Worm (Caenorhabditis elegans) whole organism, L3 larva: ENCODE data around the gene srt-43.
A peak's percentile ranks its signal among the peaks of the same experiment; 100 is the strongest.

ENCODE experiments used
- R02D3.7 ChIP-seq: fragments of 150-350 bp; optimal IDR thresholded peaks from 2 replicates; lab custom pipeline; 2014; ENCODE audit warnings: missing biosample characterization, missing genetic modification characterization
- ZK546.5 ChIP-seq: sonication (generic microtip); optimal IDR thresholded peaks from 2 replicates; lab custom pipeline; 2017; ENCODE audit warnings: missing biosample characterization, missing genetic modification characterization
- aly-2 ChIP-seq: fragments of 150-350 bp; optimal IDR thresholded peaks from 2 replicates; lab custom pipeline; 2014; ENCODE audit warnings: missing biosample characterization, missing genetic modification characterization
- ama-1 ChIP-seq: fragments of 150-350 bp; optimal IDR thresholded peaks from 2 replicates; lab custom pipeline; 2018
- ceh-16 ChIP-seq: sonication (generic microtip); optimal IDR thresholded peaks from 2 replicates; lab custom pipeline; 2017; ENCODE audit warnings: missing biosample characterization, missing genetic modification characterization
- ceh-28 ChIP-seq: fragments of 150-350 bp; optimal IDR thresholded peaks from 2 replicates; lab custom pipeline; 2014; ENCODE audit warnings: missing biosample characterization, missing genetic modification reagents, missing genetic modification characterization
- ceh-82 ChIP-seq: fragments of 150-350 bp; optimal IDR thresholded peaks from 2 replicates; lab custom pipeline; 2014; ENCODE audit warnings: missing biosample characterization, missing genetic modification characterization
- ceh-9 ChIP-seq: sonication (generic microtip); optimal IDR thresholded peaks from 2 replicates; lab custom pipeline; 2018; ENCODE audit warnings: missing biosample characterization, missing genetic modification characterization
- daf-12 ChIP-seq: fragments of 150-350 bp; optimal IDR thresholded peaks from 2 replicates; lab custom pipeline; 2014; ENCODE audit warnings: missing biosample characterization, missing genetic modification reagents, missing genetic modification characterization
- egl-5 ChIP-seq: fragments of 150-350 bp; optimal IDR thresholded peaks from 2 replicates; lab custom pipeline; 2017; ENCODE audit warnings: missing biosample characterization, missing genetic modification reagents, missing genetic modification characterization, inconsistent platforms
- elt-1 ChIP-seq: fragments of 150-350 bp; optimal IDR thresholded peaks from 2 replicates; lab custom pipeline; 2014; ENCODE audit warnings: missing biosample characterization, missing genetic modification characterization
- elt-2 ChIP-seq: sonication (generic microtip); optimal IDR thresholded peaks from 2 replicates; lab custom pipeline; 2016; ENCODE audit warnings: missing genetic modification reagents, mild to moderate bottlenecking, missing genetic modification characterization, missing compliant biosample characterization
- eor-1 ChIP-seq, 2 experiments: fragments of 150-350 bp; optimal IDR thresholded peaks; 2 replicates each; lab custom pipeline; 2014 to 2018; ENCODE audit warnings: missing biosample characterization in 2 of 2, missing genetic modification characterization in 2 of 2
- fkh-10 ChIP-seq: sonication (generic microtip); optimal IDR thresholded peaks from 2 replicates; lab custom pipeline; 2017; ENCODE audit warnings: missing biosample characterization, missing genetic modification reagents, missing genetic modification characterization
- fkh-2 ChIP-seq: fragments of 150-350 bp; optimal IDR thresholded peaks from 2 replicates; lab custom pipeline; 2014; ENCODE audit warnings: missing biosample characterization, missing genetic modification reagents, missing genetic modification characterization
- fos-1 ChIP-seq: fragments of 150-350 bp; optimal IDR thresholded peaks from 2 replicates; lab custom pipeline; 2014; ENCODE audit warnings: missing biosample characterization, missing genetic modification characterization
- jun-1 ChIP-seq: fragments of 150-350 bp; optimal IDR thresholded peaks from 2 replicates; lab custom pipeline; 2014; ENCODE audit warnings: missing biosample characterization, missing genetic modification reagents, missing genetic modification characterization
- lin-15B ChIP-seq: fragments of 150-350 bp; optimal IDR thresholded peaks from 2 replicates; lab custom pipeline; 2014; ENCODE audit warnings: missing biosample characterization, missing genetic modification characterization
- lin-39 ChIP-seq: fragments of 150-350 bp; optimal IDR thresholded peaks from 2 replicates; lab custom pipeline; 2018; ENCODE audit warnings: missing biosample characterization, missing genetic modification reagents, missing genetic modification characterization
- lsy-12 ChIP-seq: sonication (generic microtip); optimal IDR thresholded peaks from 2 replicates; lab custom pipeline; 2016; ENCODE audit warnings: mild to moderate bottlenecking, missing genetic modification characterization, missing compliant biosample characterization
- mdl-1 ChIP-seq: fragments of 150-350 bp; optimal IDR thresholded peaks from 2 replicates; lab custom pipeline; 2014; ENCODE audit warnings: missing biosample characterization, missing genetic modification characterization
- mml-1 ChIP-seq: fragments of 150-350 bp; sonication (generic microtip); optimal IDR thresholded peaks from 3 replicates; lab custom pipeline; 2014; ENCODE audit warnings: missing biosample characterization, missing genetic modification characterization
- nfya-1 ChIP-seq: sonication (generic microtip); optimal IDR thresholded peaks from 2 replicates; lab custom pipeline; 2017; ENCODE audit warnings: missing genetic modification characterization, mild to moderate bottlenecking, missing compliant biosample characterization, antibody characterized with exemption, moderate library complexity; ENCODE audit not compliant: insufficient read depth
- nhr-11 ChIP-seq: fragments of 150-350 bp; optimal IDR thresholded peaks from 2 replicates; lab custom pipeline; 2014; ENCODE audit warnings: missing biosample characterization, missing genetic modification characterization
- nhr-23 ChIP-seq: fragments of 150-350 bp; optimal IDR thresholded peaks from 2 replicates; lab custom pipeline; 2014; ENCODE audit warnings: missing biosample characterization, missing genetic modification reagents, missing genetic modification characterization
- nhr-25 ChIP-seq: sonication (generic microtip); optimal IDR thresholded peaks from 2 replicates; lab custom pipeline; 2017; ENCODE audit warnings: missing biosample characterization, missing genetic modification characterization
- nhr-28 ChIP-seq: fragments of 150-350 bp; optimal IDR thresholded peaks from 2 replicates; lab custom pipeline; 2014; ENCODE audit warnings: missing biosample characterization, missing genetic modification characterization
- nhr-67 ChIP-seq: fragments of 150-350 bp; optimal IDR thresholded peaks from 2 replicates; lab custom pipeline; 2014; ENCODE audit warnings: missing biosample characterization, missing genetic modification characterization
- nhr-76 ChIP-seq: fragments of 150-350 bp; sonication (generic microtip); optimal IDR thresholded peaks from 5 replicates; lab custom pipeline; 2014; ENCODE audit warnings: missing biosample characterization, missing genetic modification characterization
- nhr-77 ChIP-seq: fragments of 150-350 bp; optimal IDR thresholded peaks from 2 replicates; lab custom pipeline; 2014; ENCODE audit warnings: missing biosample characterization, missing genetic modification characterization
- pha-4 ChIP-seq: fragments of 150-350 bp; optimal IDR thresholded peaks from 2 replicates; lab custom pipeline; 2014; ENCODE audit warnings: missing biosample characterization, missing genetic modification reagents, missing genetic modification characterization
- pqm-1 ChIP-seq: fragments of 150-350 bp; optimal IDR thresholded peaks from 2 replicates; lab custom pipeline; 2017; ENCODE audit warnings: missing biosample characterization, missing genetic modification characterization, inconsistent platforms
- sea-2 ChIP-seq: fragments of 150-350 bp; sonication (generic microtip); optimal IDR thresholded peaks from 4 replicates; lab custom pipeline; 2014; ENCODE audit warnings: missing biosample characterization, missing genetic modification reagents, missing genetic modification characterization
- skn-1 ChIP-seq: fragments of 150-350 bp; optimal IDR thresholded peaks from 2 replicates; lab custom pipeline; 2014; ENCODE audit warnings: missing biosample characterization, missing genetic modification characterization
- snpc-4 ChIP-seq: fragments of 150-350 bp; optimal IDR thresholded peaks from 2 replicates; lab custom pipeline; 2014; ENCODE audit warnings: missing biosample characterization, missing genetic modification characterization
- tbx-2 ChIP-seq: sonication (generic microtip); optimal IDR thresholded peaks from 2 replicates; lab custom pipeline; 2016; ENCODE audit warnings: mild to moderate bottlenecking, missing genetic modification characterization, missing compliant biosample characterization
- unc-62 ChIP-seq: fragments of 150-350 bp; sonication (generic microtip); optimal IDR thresholded peaks from 4 replicates; lab custom pipeline; 2014; ENCODE audit warnings: missing biosample characterization, missing genetic modification reagents, missing genetic modification characterization
- zag-1 ChIP-seq: fragments of 150-350 bp; optimal IDR thresholded peaks from 2 replicates; lab custom pipeline; 2014; ENCODE audit warnings: missing biosample characterization, missing genetic modification characterization
- ztf-4 ChIP-seq: fragments of 150-350 bp; optimal IDR thresholded peaks from 2 replicates; lab custom pipeline; 2014; ENCODE audit warnings: missing biosample characterization, missing genetic modification characterization

The srt-43 gene

ce11 chrV:12815386-12815785 lies 46.3 kb downstream of the srt-43 start:
- TF ChIP-seq nfya-1 (tag; lab: Kevin White, UChicago) (no peak), pha-4 (tag; lab: Kevin White, UChicago) (peak; percentile 89), pqm-1 (peak; percentile 33)

ce11 chrV:12816672-12817071 lies 47.6 kb downstream of the srt-43 start:
- TF ChIP-seq fkh-10 (GFP tag; lab: Kevin White, UChicago): no peak
- peak; percentile 53 for TF ChIP-seq nhr-23
- no peak for TF ChIP-seq nhr-77 (tag; lab: Kevin White, UChicago)
- TF ChIP-seq egl-5 (tag; lab: Kevin White, UChicago): no peak

- TF ChIP-seq nhr-28 (tag; lab: Kevin White, UChicago) (no peak), R02D3.7 (tag; lab: Kevin White, UChicago) (no peak), nhr-76 (tag; lab: Kevin White, UChicago) (no peak), ceh-28 (no peak), nhr-11 (tag; lab: Kevin White, UChicago) (no peak), fkh-2 (tag; lab: Kevin White, UChicago) (no peak), lsy-12 (tag; lab: Kevin White, UChicago) (no peak), tbx-2 (tag; lab: Kevin White, UChicago) (no peak), nhr-23 (no peak), sea-2 (no peak)
- TF ChIP-seq, all 47 proteins: peak for 0
Measured at ce11 chrV:12818486-12818885, 49.4 kb downstream of the srt-43 start.

ce11 chrV:12819155-12819554 lies 50.1 kb downstream of the srt-43 start:
- no peak for TF ChIP-seq elt-1 (tag; lab: Kevin White, UChicago)
- peak; percentile 24 for TF ChIP-seq ama-1 (lab: Kevin White, UChicago)
- TF ChIP-seq lin-39 (tag; lab: Kevin White, UChicago): peak; percentile 84
- TF ChIP-seq fkh-10 (GFP tag; lab: Kevin White, UChicago): peak; percentile 25
- no peak for TF ChIP-seq aly-2 (tag; lab: Kevin White, UChicago)
- TF ChIP-seq ceh-16: no peak
- TF ChIP-seq ceh-82 (tag; lab: Kevin White, UChicago): no peak
- no peak for TF ChIP-seq daf-12 (tag; lab: Kevin White, UChicago)
- TF ChIP-seq lin-15B (tag; lab: Kevin White, UChicago): peak; percentile 21
- TF ChIP-seq mdl-1 (tag; lab: Kevin White, UChicago): peak; percentile 36
- peak; percentile 73 for TF ChIP-seq nfya-1 (tag; lab: Kevin White, UChicago)
- TF ChIP-seq nhr-76 (tag; lab: Kevin White, UChicago): no peak

ce11 chrV:12819792-12820453 lies 50.9 kb downstream of the srt-43 start, which contains the start of the genes ZC443.4 and ugt-18:
TSS of gene ZC443.4 (minus strand) at chrV:12819886.
TSS of gene ugt-18 (plus strand) at chrV:12820260.
- TF ChIP-seq nhr-25: no peak
- TF ChIP-seq snpc-4 (tag; lab: Kevin White, UChicago): no peak
- no peak for TF ChIP-seq ZK546.5 (tag; lab: Kevin White, UChicago)
- TF ChIP-seq skn-1 (tag; lab: Kevin White, UChicago): no peak
- no peak for TF ChIP-seq nhr-67 (tag; lab: Kevin White, UChicago)
- TF ChIP-seq ceh-16: no peak
- no peak for TF ChIP-seq ztf-4
- TF ChIP-seq nhr-11 (tag; lab: Kevin White, UChicago): no peak
- TF ChIP-seq fos-1 (tag; lab: Kevin White, UChicago): no peak
- TF ChIP-seq mml-1 (tag; lab: Kevin White, UChicago): no peak
- TF ChIP-seq ama-1 (lab: Kevin White, UChicago): no peak
- no peak for TF ChIP-seq eor-1 (tag; optimal IDR thresholded peaks at IDR 0.05; lab: Kevin White, UChicago)
- no peak for TF ChIP-seq aly-2 (tag; lab: Kevin White, UChicago)
- no peak for TF ChIP-seq lin-39 (tag; lab: Kevin White, UChicago)
- no peak for TF ChIP-seq nfya-1 (tag; lab: Kevin White, UChicago)
- TF ChIP-seq lin-15B (tag; lab: Kevin White, UChicago): no peak
- TF ChIP-seq pqm-1: peak; percentile 68
- TF ChIP-seq elt-2 (tag; lab: Kevin White, UChicago): peak; percentile 31
- no peak for TF ChIP-seq zag-1
- no peak for TF ChIP-seq ceh-9 (tag; lab: Kevin White, UChicago)
- no peak for TF ChIP-seq nhr-23
- TF ChIP-seq sea-2: no peak
- TF ChIP-seq unc-62 (GFP tag; lab: Kevin White, UChicago): no peak
- peak; percentile 65 for TF ChIP-seq jun-1
- TF ChIP-seq, all 47 proteins: peak for 3
